Worm (Caenorhabditis elegans) whole organism, L4/young adult: ENCODE measurements around the gene C44C10.3.

ENCODE experiments used
- dao-5 ChIP-seq: sonication (generic microtip); optimal IDR thresholded peaks from 2 replicates; lab custom pipeline; 2016; ENCODE audit warnings: missing genotype, missing genetic modification characterization, moderate library complexity, missing compliant biosample characterization
- him-1 ChIP-seq: sonication (generic microtip); optimal IDR thresholded peaks from 2 replicates; lab custom pipeline; 2016; ENCODE audit warnings: missing genotype, missing genetic modification reagents, missing genetic modification characterization, missing compliant biosample characterization

DNA sequence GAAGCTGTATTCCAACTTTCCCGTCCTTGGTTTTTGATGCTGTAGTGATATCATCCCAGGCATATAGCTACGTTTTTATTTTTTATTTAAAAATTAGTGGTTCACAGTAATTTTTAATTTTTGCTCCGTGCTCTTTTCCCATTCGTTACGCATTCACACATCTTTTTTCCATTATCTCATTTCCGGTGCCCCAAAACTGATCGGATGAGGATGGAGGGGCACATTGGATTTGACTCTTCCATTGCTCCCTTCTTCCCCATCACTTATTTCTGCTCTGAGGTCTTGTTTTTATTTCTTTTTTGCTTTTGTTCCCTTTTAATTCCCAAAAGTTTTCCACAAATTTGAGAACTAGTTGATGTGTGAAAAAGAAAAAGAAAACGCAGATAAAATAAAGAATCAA, 50.8 kb downstream of the C44C10.3 start:
- TF ChIP-seq him-1 (no peak), dao-5 (tag; lab: Kevin White, UChicago) (no peak)
